Worm (Caenorhabditis elegans): Measurements from ENCODE around the gene mpdu-1.

The mpdu-1 gene

DNA sequence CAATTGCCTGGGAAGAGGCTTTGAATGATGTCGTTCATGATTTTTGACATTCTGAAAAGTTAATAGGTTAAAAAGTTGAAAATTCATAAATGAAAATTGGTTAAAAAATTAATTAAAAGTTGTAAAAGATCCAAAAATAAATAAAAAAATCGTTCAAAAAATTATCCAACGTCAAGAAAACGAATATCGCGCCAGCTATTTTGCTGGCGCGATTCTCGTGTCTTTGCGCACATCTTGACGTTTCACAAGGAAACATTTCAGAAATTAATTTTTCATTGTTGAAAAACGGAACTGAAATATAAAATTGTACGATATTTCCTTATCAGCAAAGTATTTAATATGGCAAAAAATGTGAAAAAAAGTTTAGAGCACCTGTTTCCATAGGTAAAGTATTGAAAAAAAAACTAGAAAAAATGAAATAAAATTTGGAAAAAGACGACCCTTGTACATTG lies at the start of gene mpdu-1:
Gene mpdu-1 (minus strand): TSS at position 51 of the 452 bp plus-strand sequence.
- no peak for TF ChIP-seq pes-1 (GFP tag; IDR thresholded peaks at IDR 0.05)
- no peak for TF ChIP-seq hnd-1 (tag; optimal IDR thresholded peaks at IDR 0.05)
- no peak for TF ChIP-seq tra-4 (tag; optimal IDR thresholded peaks at IDR 0.05)
- no peak for TF ChIP-seq ceh-13 (GFP tag; optimal IDR thresholded peaks at IDR 0.05)

DNA sequence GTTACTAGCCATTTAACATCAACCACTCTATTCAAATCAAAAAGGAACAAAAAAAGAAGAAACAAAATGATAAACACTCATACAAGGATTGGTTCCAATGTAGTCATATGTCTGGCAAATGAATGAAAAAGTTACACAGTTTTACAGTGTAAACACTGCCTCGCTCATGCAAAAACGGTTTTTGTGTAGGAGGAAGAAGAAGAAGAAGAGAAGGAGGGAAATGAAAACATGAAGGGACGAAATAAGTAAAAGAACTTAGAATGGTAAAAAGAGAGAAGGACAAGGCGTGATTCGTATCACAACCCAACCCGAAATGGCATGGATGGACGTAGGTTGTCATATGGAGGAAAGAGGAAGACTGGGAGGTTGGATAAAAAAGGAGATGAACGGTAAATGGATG lies 47.9 kb upstream of the mpdu-1 start:
- TF ChIP-seq ets-7 (tag; optimal IDR thresholded peaks at IDR 0.05) (no peak), scrt-1 (GFP tag; IDR thresholded peaks at IDR 0.05) (no peak), B0310.2 (tag; optimal IDR thresholded peaks at IDR 0.05) (no peak), tbx-11 (GFP tag; IDR thresholded peaks at IDR 0.05) (no peak), tbx-37 (GFP tag; conservative IDR thresholded peaks at IDR 0.05) (no peak), ceh-13 (GFP tag; optimal IDR thresholded peaks at IDR 0.05) (no peak), sea-1 (GFP tag; conservative IDR thresholded peaks at IDR 0.05) (no peak), hmg-4 (GFP tag; optimal IDR thresholded peaks at IDR 0.05) (no peak), flt-1 (GFP tag; IDR thresholded peaks at IDR 0.05) (no peak), F13C5.2 (tag; optimal IDR thresholded peaks at IDR 0.05) (no peak), ceh-36 (tag; optimal IDR thresholded peaks at IDR 0.05) (no peak), ama-1 (optimal IDR thresholded peaks at IDR 0.05) (no peak), hmbx-1 (tag; optimal IDR thresholded peaks at IDR 0.05) (no peak), tra-4 (tag; optimal IDR thresholded peaks at IDR 0.05) (no peak), pes-1 (GFP tag; IDR thresholded peaks at IDR 0.05) (no peak), aly-1 (tag; optimal IDR thresholded peaks at IDR 0.05) (no peak), hnd-1 (tag; optimal IDR thresholded peaks at IDR 0.05) (no peak)

DNA sequence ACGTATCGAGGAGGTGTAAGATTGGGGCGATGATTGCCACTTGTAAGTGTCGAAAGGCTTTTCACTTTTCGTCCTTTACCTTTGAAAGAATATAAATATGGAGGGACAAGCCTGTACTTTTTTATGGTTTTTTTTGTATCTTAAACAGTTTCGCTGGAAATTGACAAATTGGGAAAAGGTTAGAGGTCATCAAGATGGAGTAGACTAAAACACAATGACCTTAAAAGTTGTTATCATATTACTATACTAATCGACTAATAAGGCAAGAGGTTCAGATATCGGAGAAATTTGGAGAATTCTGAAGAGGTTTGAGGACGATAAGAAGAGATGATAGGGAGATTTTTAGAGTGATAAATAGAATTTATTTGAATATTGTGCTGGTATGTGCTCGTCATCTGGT lies 47.2 kb upstream of the mpdu-1 start:
- TF ChIP-seq hnd-1 (tag; optimal IDR thresholded peaks at IDR 0.05) (no peak), hmbx-1 (tag; optimal IDR thresholded peaks at IDR 0.05) (no peak), ceh-13 (GFP tag; optimal IDR thresholded peaks at IDR 0.05) (no peak), tbx-11 (GFP tag; IDR thresholded peaks at IDR 0.05) (no peak), ceh-36 (tag; optimal IDR thresholded peaks at IDR 0.05) (no peak), F13C5.2 (tag; optimal IDR thresholded peaks at IDR 0.05) (no peak), tra-4 (tag; optimal IDR thresholded peaks at IDR 0.05) (no peak), scrt-1 (GFP tag; IDR thresholded peaks at IDR 0.05) (no peak), tbx-37 (GFP tag; conservative IDR thresholded peaks at IDR 0.05) (no peak), flt-1 (GFP tag; IDR thresholded peaks at IDR 0.05) (no peak), aly-1 (tag; optimal IDR thresholded peaks at IDR 0.05) (no peak), ama-1 (optimal IDR thresholded peaks at IDR 0.05) (no peak), pes-1 (GFP tag; IDR thresholded peaks at IDR 0.05) (no peak), sea-1 (GFP tag; conservative IDR thresholded peaks at IDR 0.05) (no peak), B0310.2 (tag; optimal IDR thresholded peaks at IDR 0.05) (no peak), ets-7 (tag; optimal IDR thresholded peaks at IDR 0.05) (no peak), hmg-4 (GFP tag; optimal IDR thresholded peaks at IDR 0.05) (no peak)

ce11 chrV:8404339-8404738 lies 45.4 kb upstream of the mpdu-1 start:
- TF ChIP-seq pes-1 (GFP tag; IDR thresholded peaks at IDR 0.05) (no peak), hnd-1 (tag; optimal IDR thresholded peaks at IDR 0.05) (no peak), scrt-1 (GFP tag; IDR thresholded peaks at IDR 0.05) (no peak), tbx-11 (GFP tag; IDR thresholded peaks at IDR 0.05) (no peak), aly-1 (tag; optimal IDR thresholded peaks at IDR 0.05) (no peak), sea-1 (GFP tag; conservative IDR thresholded peaks at IDR 0.05) (no peak), tbx-37 (GFP tag; conservative IDR thresholded peaks at IDR 0.05) (no peak), tra-4 (tag; optimal IDR thresholded peaks at IDR 0.05) (no peak), ceh-36 (tag; optimal IDR thresholded peaks at IDR 0.05) (no peak), F13C5.2 (tag; optimal IDR thresholded peaks at IDR 0.05) (no peak), ceh-13 (GFP tag; optimal IDR thresholded peaks at IDR 0.05) (no peak), ets-7 (tag; optimal IDR thresholded peaks at IDR 0.05) (no peak), flt-1 (GFP tag; IDR thresholded peaks at IDR 0.05) (no peak), hmg-4 (GFP tag; optimal IDR thresholded peaks at IDR 0.05) (no peak), ama-1 (optimal IDR thresholded peaks at IDR 0.05) (no peak), B0310.2 (tag; optimal IDR thresholded peaks at IDR 0.05) (no peak), hmbx-1 (tag; optimal IDR thresholded peaks at IDR 0.05) (no peak)

ce11 chrV:8403916-8404315 lies 45.0 kb upstream of the mpdu-1 start:
- TF ChIP-seq tra-4 (tag; optimal IDR thresholded peaks at IDR 0.05) (no peak), ceh-36 (tag; optimal IDR thresholded peaks at IDR 0.05) (no peak), flt-1 (GFP tag; IDR thresholded peaks at IDR 0.05) (no peak), ama-1 (optimal IDR thresholded peaks at IDR 0.05) (no peak), sea-1 (GFP tag; conservative IDR thresholded peaks at IDR 0.05) (no peak), ceh-13 (GFP tag; optimal IDR thresholded peaks at IDR 0.05) (no peak), aly-1 (tag; optimal IDR thresholded peaks at IDR 0.05) (no peak), scrt-1 (GFP tag; IDR thresholded peaks at IDR 0.05) (no peak), hmg-4 (GFP tag; optimal IDR thresholded peaks at IDR 0.05) (no peak), hnd-1 (tag; optimal IDR thresholded peaks at IDR 0.05) (no peak), ets-7 (tag; optimal IDR thresholded peaks at IDR 0.05) (no peak), F13C5.2 (tag; optimal IDR thresholded peaks at IDR 0.05) (no peak), tbx-37 (GFP tag; conservative IDR thresholded peaks at IDR 0.05) (no peak), hmbx-1 (tag; optimal IDR thresholded peaks at IDR 0.05) (no peak), B0310.2 (tag; optimal IDR thresholded peaks at IDR 0.05) (no peak), tbx-11 (GFP tag; IDR thresholded peaks at IDR 0.05) (no peak), pes-1 (GFP tag; IDR thresholded peaks at IDR 0.05) (no peak)

DNA sequence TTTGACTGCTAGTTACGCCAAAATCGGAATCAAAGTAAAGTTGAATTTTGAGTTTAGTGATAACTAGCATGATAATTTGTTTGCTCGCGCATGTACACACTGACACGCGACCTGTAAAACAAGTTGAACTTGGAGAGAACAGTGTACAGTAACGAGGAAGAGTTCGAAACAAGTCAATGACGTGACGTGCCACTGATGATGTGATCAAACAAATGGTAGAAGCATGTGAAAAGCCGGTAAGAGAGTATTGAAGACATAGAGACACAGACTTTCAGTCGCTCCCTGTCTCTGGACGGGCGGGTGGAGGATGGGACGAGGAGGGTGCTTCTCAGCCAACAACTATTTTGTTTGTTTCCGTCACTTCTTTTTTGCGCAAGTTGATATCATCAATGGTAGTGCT lies 44.2 kb upstream of the mpdu-1 start:
- no peak for TF ChIP-seq tra-4 (tag; optimal IDR thresholded peaks at IDR 0.05)
- no peak for TF ChIP-seq tbx-11 (GFP tag; IDR thresholded peaks at IDR 0.05)
- no peak for TF ChIP-seq flt-1 (GFP tag; IDR thresholded peaks at IDR 0.05)
- no peak for TF ChIP-seq pes-1 (GFP tag; IDR thresholded peaks at IDR 0.05)
- no peak for TF ChIP-seq hmg-4 (GFP tag; optimal IDR thresholded peaks at IDR 0.05)
- no peak for TF ChIP-seq sea-1 (GFP tag; conservative IDR thresholded peaks at IDR 0.05)
- TF ChIP-seq ceh-36 (tag; optimal IDR thresholded peaks at IDR 0.05), result no peak
- no peak for TF ChIP-seq ets-7 (tag; optimal IDR thresholded peaks at IDR 0.05)
- no peak for TF ChIP-seq F13C5.2 (tag; optimal IDR thresholded peaks at IDR 0.05)
- no peak for TF ChIP-seq aly-1 (tag; optimal IDR thresholded peaks at IDR 0.05)
- TF ChIP-seq hnd-1 (tag; optimal IDR thresholded peaks at IDR 0.05), result no peak
- TF ChIP-seq tbx-37 (GFP tag; conservative IDR thresholded peaks at IDR 0.05), result no peak
- no peak for TF ChIP-seq ama-1 (optimal IDR thresholded peaks at IDR 0.05)

- no peak for TF ChIP-seq ceh-13 (GFP tag; optimal IDR thresholded peaks at IDR 0.05)
- TF ChIP-seq flt-1 (GFP tag; IDR thresholded peaks at IDR 0.05), result no peak
These were observed 43.4 kb upstream of the mpdu-1 start, which contains the start of gene F52E1.9 for ce11 chrV:8402392-8402791. F52E1.9 (minus strand) TSS chrV:8402669.
